Fruit fly (Drosophila melanogaster): ENCODE measurements around the gene emc.
A peak's percentile ranks its signal among the peaks of the same experiment; 100 is the strongest.

emc gene

dm6 chr3L:732290-732954 lies 16.8 kb upstream of the emc start (continued):
- TF ChIP-seq CG10147 (GFP tag; optimal IDR thresholded peaks at IDR 0.05) = no peak
- TF ChIP-seq CG11723 (GFP tag; optimal IDR thresholded peaks at IDR 0.05) = no peak
- no peak for TF ChIP-seq ham (GFP tag; IDR thresholded peaks at IDR 0.05)
- TF ChIP-seq chm (GFP tag; IDR thresholded peaks at IDR 0.05) = 0 out of 2 replicates have a peak, but pooled peaks have one; percentile 37
- no peak for TF ChIP-seq Lhr (GFP tag; optimal IDR thresholded peaks at IDR 0.05)
- TF ChIP-seq ci (GFP tag; IDR thresholded peaks at IDR 0.05) = peak; percentile 48; the same call in 1 of the 3 replicates
- TF ChIP-seq jigr1 (GFP tag; IDR thresholded peaks at IDR 0.05) = no peak
- TF ChIP-seq wek (GFP tag; optimal IDR thresholded peaks at IDR 0.05) = no peak
- TF ChIP-seq kni (GFP tag; optimal IDR thresholded peaks at IDR 0.05) = peak; percentile 67
- no peak for TF ChIP-seq CG15479 (GFP tag; optimal IDR thresholded peaks at IDR 0.05)
- peak in 1 of 2 experiments; percentile 88 for TF ChIP-seq tll (GFP tag; optimal IDR thresholded peaks at IDR 0.05)
- no peak for TF ChIP-seq cas (GFP tag; IDR thresholded peaks at IDR 0.05)
- no peak for TF ChIP-seq jumu (GFP tag; optimal IDR thresholded peaks at IDR 0.05)
- no peak for TF ChIP-seq zfh1 (GFP tag; IDR thresholded peaks at IDR 0.05)
- no peak for TF ChIP-seq H2.0 (GFP tag; IDR thresholded peaks at IDR 0.05)
- TF ChIP-seq pros (GFP tag; optimal IDR thresholded peaks at IDR 0.05) = peak; percentile 55
- TF ChIP-seq seq (GFP tag; IDR thresholded peaks at IDR 0.05) = no peak
- TF ChIP-seq CG32772 (GFP tag; IDR thresholded peaks at IDR 0.05) = peak; percentile 62; the same call in 1 of the 2 replicates
- TF ChIP-seq CG10979 (tag; optimal IDR thresholded peaks at IDR 0.05) = no peak
- TF ChIP-seq CG12155 (GFP tag; optimal IDR thresholded peaks at IDR 0.05) = no peak
- TF ChIP-seq maf-S (GFP tag; optimal IDR thresholded peaks at IDR 0.05) = no peak
- no peak for TF ChIP-seq CG15011 (GFP tag; optimal IDR thresholded peaks at IDR 0.05)
- TF ChIP-seq Rfx (GFP tag; IDR thresholded peaks at IDR 0.05) = no peak
- no peak for TF ChIP-seq CG12659 (GFP tag; optimal IDR thresholded peaks at IDR 0.05)
- no peak for TF ChIP-seq Adf1 (GFP tag; IDR thresholded peaks at IDR 0.05)
- no peak for TF ChIP-seq insv (GFP tag; optimal IDR thresholded peaks at IDR 0.05)
- no peak for TF ChIP-seq bcd (GFP tag; optimal IDR thresholded peaks at IDR 0.05)
- no peak for TF ChIP-seq unc-4 (GFP tag; IDR thresholded peaks at IDR 0.05; ENCODE audit: partially characterized antibody)
- TF ChIP-seq z (GFP tag; IDR thresholded peaks at IDR 0.05) = peak; percentile 65; the same call in 1 of the 3 replicates
- no peak for TF ChIP-seq al (GFP tag; IDR thresholded peaks at IDR 0.05)
- TF ChIP-seq sim (GFP tag; IDR thresholded peaks at IDR 0.05) = no peak
- no peak for TF ChIP-seq CG17829 (tag; optimal IDR thresholded peaks at IDR 0.05)
- no peak for TF ChIP-seq CG6683 (GFP tag; optimal IDR thresholded peaks at IDR 0.05)
- TF ChIP-seq lola (GFP tag; optimal IDR thresholded peaks at IDR 0.05) = no peak
- no peak for TF ChIP-seq CG30431 (GFP tag; optimal IDR thresholded peaks at IDR 0.05)
- TF ChIP-seq CG10959 (GFP tag; IDR thresholded peaks at IDR 0.05) = no peak
- no peak for TF ChIP-seq CG8924 (tag; optimal IDR thresholded peaks at IDR 0.05)
- TF ChIP-seq CG2129 (GFP tag; IDR thresholded peaks at IDR 0.05; ENCODE audit: partially characterized antibody) = no peak
- TF ChIP-seq peb (GFP tag; IDR thresholded peaks at IDR 0.05) = no peak
- no peak for TF ChIP-seq trh (GFP tag; optimal IDR thresholded peaks at IDR 0.05)
- TF ChIP-seq CkIIα-i1 (GFP tag; IDR thresholded peaks at IDR 0.05) = no peak
- no peak for TF ChIP-seq Ravus (GFP tag; IDR thresholded peaks at IDR 0.05)
- no peak for TF ChIP-seq HmgZ (tag; optimal IDR thresholded peaks at IDR 0.05)
- TF ChIP-seq ewg (GFP tag; optimal IDR thresholded peaks at IDR 0.05) = no peak
- no peak for TF ChIP-seq CG5953 (GFP tag; IDR thresholded peaks at IDR 0.05)
- no peak for TF ChIP-seq Stat92E (GFP tag; optimal IDR thresholded peaks at IDR 0.05)
- TF ChIP-seq tgo (GFP tag; IDR thresholded peaks at IDR 0.05) = no peak
- no peak for TF ChIP-seq lilli (GFP tag; optimal IDR thresholded peaks at IDR 0.05)
- no peak for TF ChIP-seq sc (optimal IDR thresholded peaks at IDR 0.05)
- TF ChIP-seq sc (GFP tag; optimal IDR thresholded peaks at IDR 0.05) = no peak
